Worm (Caenorhabditis elegans): ENCODE results near the gene gcy-15.
"Not testable (repeated sequence)": the region's sequence is repeated elsewhere in the genome, so short reads cannot be mapped to it uniquely, and the experiment has no call there.

Gene gcy-15

ce11 chrII:3177663-3178062, 19.2 kb downstream of the gcy-15 start, which contains the start of gene sri-40:
TSS of gene sri-40 (plus strand) at chrII:3177963.
- TF ChIP-seq ama-1 (optimal IDR thresholded peaks at IDR 0.05); scrt-1 (GFP tag; IDR thresholded peaks at IDR 0.05); ceh-13 (GFP tag; optimal IDR thresholded peaks at IDR 0.05): not testable (repeated sequence)

DNA sequence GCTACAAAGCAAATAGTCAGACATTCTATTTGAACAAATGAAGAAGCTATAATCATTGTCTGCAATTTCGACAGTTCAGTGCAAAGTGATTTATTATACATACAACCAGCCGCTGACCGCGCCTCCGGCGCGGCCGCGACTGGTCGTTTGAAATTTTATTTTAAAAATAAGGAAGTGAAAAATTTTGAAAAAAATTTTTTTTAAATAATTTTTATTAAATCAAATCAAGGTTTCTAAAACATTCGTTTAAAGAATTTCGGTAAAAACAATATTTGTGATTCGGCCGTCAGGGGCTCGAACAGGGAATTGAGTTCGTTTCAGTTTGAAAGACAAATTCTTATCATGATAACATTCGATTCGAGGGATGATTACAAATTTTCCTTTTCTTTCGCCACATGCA, 24.7 kb downstream of the gcy-15 start, which contains the start of gene Y27F2A.10:
Y27F2A.10 (minus strand) TSS at position 101 of the 400 bp plus-strand sequence.
- TF ChIP-seq flt-1 (GFP tag; IDR thresholded peaks at IDR 0.05) (no peak), aly-1 (tag; optimal IDR thresholded peaks at IDR 0.05) (no peak), ama-1 (optimal IDR thresholded peaks at IDR 0.05) (no peak), tbx-11 (GFP tag; IDR thresholded peaks at IDR 0.05) (no peak), tra-4 (tag; optimal IDR thresholded peaks at IDR 0.05) (no peak), ets-7 (tag; optimal IDR thresholded peaks at IDR 0.05) (no peak), hmg-4 (GFP tag; optimal IDR thresholded peaks at IDR 0.05) (no peak), B0310.2 (tag; optimal IDR thresholded peaks at IDR 0.05) (no peak), ceh-13 (GFP tag; optimal IDR thresholded peaks at IDR 0.05) (no peak), tbx-37 (GFP tag; conservative IDR thresholded peaks at IDR 0.05) (no peak), hmbx-1 (tag; optimal IDR thresholded peaks at IDR 0.05) (no peak)

- TF ChIP-seq flt-1 (GFP tag; IDR thresholded peaks at IDR 0.05): no peak
- TF ChIP-seq scrt-1 (GFP tag; IDR thresholded peaks at IDR 0.05): no peak
- no peak for TF ChIP-seq F13C5.2 (tag; optimal IDR thresholded peaks at IDR 0.05)
- TF ChIP-seq sea-1 (GFP tag; conservative IDR thresholded peaks at IDR 0.05): no peak
- no peak for TF ChIP-seq tbx-37 (GFP tag; conservative IDR thresholded peaks at IDR 0.05)
- no peak for TF ChIP-seq tra-4 (tag; optimal IDR thresholded peaks at IDR 0.05)
- TF ChIP-seq ets-7 (tag; optimal IDR thresholded peaks at IDR 0.05): no peak
- TF ChIP-seq tbx-11 (GFP tag; IDR thresholded peaks at IDR 0.05): no peak
- TF ChIP-seq ceh-36 (tag; optimal IDR thresholded peaks at IDR 0.05): no peak
These were observed 26.8 kb downstream of the gcy-15 start, which contains the start of gene fbxc-55 for ce11 chrII:3170089-3170488. TSS of gene fbxc-55 (minus strand) at chrII:3170189.

DNA sequence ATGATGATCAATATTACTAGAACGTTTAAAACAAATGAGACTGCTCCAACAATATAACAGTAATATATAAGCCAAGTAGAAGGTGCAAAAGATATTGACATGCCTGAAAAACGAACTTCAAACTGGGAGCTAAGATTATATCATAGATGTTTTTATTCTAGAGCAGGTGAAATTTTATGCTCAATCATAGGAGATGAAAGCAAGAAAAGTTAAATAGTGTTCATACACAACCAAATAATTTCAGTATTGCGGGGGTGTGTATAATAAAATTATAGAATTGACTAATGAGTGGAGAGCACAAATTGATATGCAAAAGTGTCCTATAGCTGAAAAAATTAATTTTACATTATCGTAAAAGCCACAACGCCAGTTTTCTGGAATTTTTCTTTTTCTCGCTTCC, 37.9 kb downstream of the gcy-15 start, which contains the start of gene sri-34:
sri-34 (minus strand) TSS at position 101 of the 400 bp plus-strand sequence.
- TF ChIP-seq ets-7 (tag; optimal IDR thresholded peaks at IDR 0.05): no peak
- no peak for TF ChIP-seq tbx-37 (GFP tag; conservative IDR thresholded peaks at IDR 0.05)
- no peak for TF ChIP-seq tbx-11 (GFP tag; IDR thresholded peaks at IDR 0.05)
- no peak for TF ChIP-seq ceh-36 (tag; optimal IDR thresholded peaks at IDR 0.05)
- no peak for TF ChIP-seq flt-1 (GFP tag; IDR thresholded peaks at IDR 0.05)
- TF ChIP-seq B0310.2 (tag; optimal IDR thresholded peaks at IDR 0.05): no peak
- no peak for TF ChIP-seq F13C5.2 (tag; optimal IDR thresholded peaks at IDR 0.05)
- no peak for TF ChIP-seq hmg-4 (GFP tag; optimal IDR thresholded peaks at IDR 0.05)
- no peak for TF ChIP-seq sea-1 (GFP tag; conservative IDR thresholded peaks at IDR 0.05)
- TF ChIP-seq ama-1 (optimal IDR thresholded peaks at IDR 0.05): no peak
- no peak for TF ChIP-seq scrt-1 (GFP tag; IDR thresholded peaks at IDR 0.05)
- no peak for TF ChIP-seq pes-1 (GFP tag; IDR thresholded peaks at IDR 0.05)
- TF ChIP-seq aly-1 (tag; optimal IDR thresholded peaks at IDR 0.05): no peak
- TF ChIP-seq tra-4 (tag; optimal IDR thresholded peaks at IDR 0.05): no peak
- no peak for TF ChIP-seq hmbx-1 (tag; optimal IDR thresholded peaks at IDR 0.05)
- no peak for TF ChIP-seq ceh-13 (GFP tag; optimal IDR thresholded peaks at IDR 0.05)
- no peak for TF ChIP-seq hnd-1 (tag; optimal IDR thresholded peaks at IDR 0.05)

- TF ChIP-seq ceh-36 (tag; optimal IDR thresholded peaks at IDR 0.05) (no peak), scrt-1 (GFP tag; IDR thresholded peaks at IDR 0.05) (no peak), F13C5.2 (tag; optimal IDR thresholded peaks at IDR 0.05) (no peak), hmbx-1 (tag; optimal IDR thresholded peaks at IDR 0.05) (no peak), hnd-1 (tag; optimal IDR thresholded peaks at IDR 0.05) (no peak), pes-1 (GFP tag; IDR thresholded peaks at IDR 0.05) (no peak), B0310.2 (tag; optimal IDR thresholded peaks at IDR 0.05) (no peak), sea-1 (GFP tag; conservative IDR thresholded peaks at IDR 0.05) (no peak)
These were observed 40.1 kb downstream of the gcy-15 start, which contains the start of gene sri-33 for ce11 chrII:3156749-3157148. TSS of gene sri-33 (minus strand) at chrII:3156849.

DNA sequence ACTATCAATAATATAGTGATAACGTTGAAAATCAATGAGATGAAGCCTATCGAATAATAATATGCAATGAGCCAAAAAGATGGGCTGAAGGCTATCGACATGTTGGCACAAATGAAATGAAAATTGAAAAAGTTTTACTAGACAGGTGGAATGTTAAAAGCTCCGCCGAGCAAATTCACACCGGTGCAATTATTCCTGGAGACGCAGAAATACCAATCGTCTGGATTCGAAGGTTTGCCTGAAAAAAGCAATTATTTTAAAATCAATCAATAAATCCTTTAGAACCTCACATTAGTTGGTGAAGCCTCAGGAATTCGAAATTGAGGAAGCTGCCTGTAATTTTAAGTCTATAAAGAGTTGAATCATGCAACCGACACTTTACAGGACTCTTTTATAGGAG, 42.5 kb downstream of the gcy-15 start, which contains the start of gene sri-32:
sri-32 (minus strand) TSS at position 101 of the 400 bp plus-strand sequence.
- no peak for TF ChIP-seq ets-7 (tag; optimal IDR thresholded peaks at IDR 0.05)
- no peak for TF ChIP-seq sea-1 (GFP tag; conservative IDR thresholded peaks at IDR 0.05)
- TF ChIP-seq tra-4 (tag; optimal IDR thresholded peaks at IDR 0.05): no peak
- no peak for TF ChIP-seq F13C5.2 (tag; optimal IDR thresholded peaks at IDR 0.05)
- no peak for TF ChIP-seq tbx-37 (GFP tag; conservative IDR thresholded peaks at IDR 0.05)
- TF ChIP-seq ceh-36 (tag; optimal IDR thresholded peaks at IDR 0.05): no peak
- no peak for TF ChIP-seq flt-1 (GFP tag; IDR thresholded peaks at IDR 0.05)
- TF ChIP-seq aly-1 (tag; optimal IDR thresholded peaks at IDR 0.05): no peak
- no peak for TF ChIP-seq ceh-13 (GFP tag; optimal IDR thresholded peaks at IDR 0.05)
- no peak for TF ChIP-seq hnd-1 (tag; optimal IDR thresholded peaks at IDR 0.05)
- TF ChIP-seq pes-1 (GFP tag; IDR thresholded peaks at IDR 0.05): no peak
- no peak for TF ChIP-seq B0310.2 (tag; optimal IDR thresholded peaks at IDR 0.05)

- TF ChIP-seq B0310.2 (tag; optimal IDR thresholded peaks at IDR 0.05) (no peak), tra-4 (tag; optimal IDR thresholded peaks at IDR 0.05) (no peak), tbx-11 (GFP tag; IDR thresholded peaks at IDR 0.05) (no peak), aly-1 (tag; optimal IDR thresholded peaks at IDR 0.05) (no peak), pes-1 (GFP tag; IDR thresholded peaks at IDR 0.05) (no peak), ets-7 (tag; optimal IDR thresholded peaks at IDR 0.05) (no peak), scrt-1 (GFP tag; IDR thresholded peaks at IDR 0.05) (no peak)
These were observed 45.3 kb downstream of the gcy-15 start, which contains the start of the genes T10D4.14 and T10D4.19 for ce11 chrII:3151615-3152014. TSS of gene T10D4.14 (minus strand) at chrII:3151715. TSS of gene T10D4.19 (plus strand) at chrII:3151918.
